Worm (Caenorhabditis elegans): ENCODE data around the gene irg-4.

The irg-4 gene

DNA sequence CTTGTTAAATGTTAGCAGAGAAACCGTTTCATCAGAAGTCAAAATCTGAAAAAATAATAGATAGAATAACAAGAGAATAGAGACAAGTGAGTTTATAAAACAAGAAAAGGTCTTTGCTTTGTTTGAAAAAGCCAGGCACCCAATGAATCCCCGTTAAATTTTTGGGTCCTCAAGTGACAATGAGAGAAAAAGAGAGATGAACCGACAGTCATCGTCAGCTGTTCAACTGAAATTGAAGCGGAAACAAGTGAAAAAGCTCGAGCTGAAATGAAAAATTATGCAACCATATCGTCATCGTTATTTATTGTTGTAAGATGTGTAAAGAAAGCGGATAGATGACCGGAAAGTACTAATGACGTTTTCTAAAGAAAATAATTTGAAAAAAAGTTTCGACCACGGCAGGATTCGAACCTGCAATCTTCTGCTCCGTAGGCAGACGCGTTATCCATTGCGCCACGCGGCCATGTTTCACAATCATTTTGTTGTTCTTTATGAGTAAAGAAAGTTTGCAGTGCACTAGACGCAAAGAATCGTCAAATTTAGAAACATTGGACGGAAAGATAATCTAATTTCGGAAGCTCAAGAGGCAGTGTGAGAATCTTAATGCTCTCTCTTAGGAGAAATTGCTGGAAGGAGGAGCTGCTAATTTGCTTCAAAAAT, 18.0 kb upstream of the irg-4 start, which contains the start of gene F08G5.3 (continued):
- TF ChIP-seq xbp-1 (tag; optimal IDR thresholded peaks at IDR 0.05) (peak; percentile 24), zag-1 (tag; optimal IDR thresholded peaks at IDR 0.05) (no peak), mep-1 (tag; optimal IDR thresholded peaks at IDR 0.05) (peak; percentile 21), unc-130 (tag; optimal IDR thresholded peaks at IDR 0.05) (no peak), tbx-2 (tag; optimal IDR thresholded peaks at IDR 0.05) (peak; percentile 29), snpc-4 (tag; optimal IDR thresholded peaks at IDR 0.05) (no peak), Y116A8C.19 (tag; optimal IDR thresholded peaks at IDR 0.05; ENCODE audit: borderline replicate concordance) (no peak), egl-13 (tag; optimal IDR thresholded peaks at IDR 0.05) (no peak), lsy-2 (tag; optimal IDR thresholded peaks at IDR 0.05) (peak; percentile 30 to 62), dsc-1 (tag; optimal IDR thresholded peaks at IDR 0.05) (peak; percentile 56), ceh-82 (tag; optimal IDR thresholded peaks at IDR 0.05) (peak in 1 of 3 experiments; percentile 8), elt-2 (tag; optimal IDR thresholded peaks at IDR 0.05) (peak; percentile 30), mab-9 (GFP tag; IDR thresholded peaks at IDR 0.05) (no peak), pax-3 (tag; optimal IDR thresholded peaks at IDR 0.05) (no peak), nhr-90 (tag; optimal IDR thresholded peaks at IDR 0.05; ENCODE audit: poor library complexity) (peak; percentile 57), efl-3 (GFP tag; optimal IDR thresholded peaks at IDR 0.05) (no peak), ces-1 (GFP tag; optimal IDR thresholded peaks at IDR 0.05) (no peak), swsn-7 (tag; optimal IDR thresholded peaks at IDR 0.05) (peak; percentile 34), lin-15B (tag; optimal IDR thresholded peaks at IDR 0.05) (no peak), snu-23 (GFP tag; optimal IDR thresholded peaks at IDR 0.05) (peak; percentile 62), F16B12.6 (tag; optimal IDR thresholded peaks at IDR 0.05) (no peak), efl-1 (optimal IDR thresholded peaks at IDR 0.05) (peak in 1 of 2 experiments; percentile 43), efl-1 (GFP tag; optimal IDR thresholded peaks at IDR 0.05 in 1 of 2) (peak; percentile 17 to 92), lin-13 (GFP tag; optimal IDR thresholded peaks at IDR 0.05) (no peak), nhr-47 (tag; optimal IDR thresholded peaks at IDR 0.05) (peak; percentile 49), nhr-28 (tag; optimal IDR thresholded peaks at IDR 0.05) (no peak), lir-3 (tag; optimal IDR thresholded peaks at IDR 0.05; ENCODE audit: poor library complexity) (peak; percentile 27), pqm-1 (tag; optimal IDR thresholded peaks at IDR 0.05) (no peak), mef-2 (tag; optimal IDR thresholded peaks at IDR 0.05) (peak; percentile 4), lin-39 (tag; optimal IDR thresholded peaks at IDR 0.05) (no peak), nhr-77 (tag; optimal IDR thresholded peaks at IDR 0.05) (peak; percentile 28), fos-1 (tag; optimal IDR thresholded peaks at IDR 0.05) (no peak), nhr-12 (tag; optimal IDR thresholded peaks at IDR 0.05) (no peak), hpl-2 (GFP tag; optimal IDR thresholded peaks at IDR 0.05) (no peak), C04F5.9 (tag; optimal IDR thresholded peaks at IDR 0.05) (no peak), hlh-4 (tag; optimal IDR thresholded peaks at IDR 0.05) (no peak), ceh-90 (tag; optimal IDR thresholded peaks at IDR 0.05) (no peak), sptf-1 (tag; optimal IDR thresholded peaks at IDR 0.05) (no peak), unc-62 (GFP tag; optimal IDR thresholded peaks at IDR 0.05) (no peak), sup-37 (GFP tag; optimal IDR thresholded peaks at IDR 0.05) (no peak), unc-86 (tag; optimal IDR thresholded peaks at IDR 0.05) (no peak), grh-1 (GFP tag; IDR thresholded peaks at IDR 0.05) (no peak), vab-15 (tag; optimal IDR thresholded peaks at IDR 0.05) (no peak), mdl-1 (tag; optimal IDR thresholded peaks at IDR 0.05) (peak in 1 of 2 experiments; percentile 40), dpl-1 (GFP tag; optimal IDR thresholded peaks at IDR 0.05) (peak in 2 of 3 experiments; percentile 16 to 27), nhr-85 (tag) (peak; percentile 72), ama-1 (optimal IDR thresholded peaks at IDR 0.05) (no peak), ztf-11 (tag; optimal IDR thresholded peaks at IDR 0.05) (no peak), blmp-1 (tag; optimal IDR thresholded peaks at IDR 0.05) (no peak), ceh-63 (GFP tag; optimal IDR thresholded peaks at IDR 0.05) (no peak), sox-4 (tag; optimal IDR thresholded peaks at IDR 0.05) (no peak), unc-98 (GFP tag; IDR thresholded peaks at IDR 0.05) (0 out of 2 replicates have a peak, but pooled peaks have one; percentile 7), ztf-4 (tag; optimal IDR thresholded peaks at IDR 0.05) (no peak)

All from whole organism, L1 larva.